Worm (Caenorhabditis elegans): ENCODE data around the gene ugt-56.

DNA sequence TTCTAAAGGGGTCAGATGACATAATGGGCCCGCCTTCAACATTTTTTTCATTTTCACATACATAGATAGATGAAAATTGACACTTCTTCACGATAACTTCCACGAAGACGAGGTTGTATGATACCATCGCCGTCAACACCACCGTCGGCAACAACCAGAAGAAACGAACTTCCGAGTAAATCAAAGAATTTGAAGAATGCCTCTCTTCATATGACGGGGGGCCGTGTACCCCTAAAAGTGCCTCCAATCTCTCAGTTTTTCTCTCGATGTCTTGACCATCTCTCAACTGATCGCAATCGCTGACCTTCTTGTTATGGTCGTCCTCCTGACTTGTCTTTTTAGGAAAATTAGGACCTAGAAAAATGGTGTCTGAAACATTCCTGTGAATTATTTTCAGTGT is 36.7 kb downstream of the ugt-56 start:
- TF ChIP-seq sptf-1 (tag; optimal IDR thresholded peaks at IDR 0.05) (no peak), elt-3 (tag; optimal IDR thresholded peaks at IDR 0.05) (no peak), nhr-76 (tag; optimal IDR thresholded peaks at IDR 0.05) (no peak), nhr-28 (tag; optimal IDR thresholded peaks at IDR 0.05) (no peak)

Data from whole organism, mixed stage, embryonic.